Worm (Caenorhabditis elegans) whole organism, L4/young adult: ENCODE measurements around the gene F29F11.20.

ENCODE experiments used
- dao-5 ChIP-seq: sonication (generic microtip); optimal IDR thresholded peaks from 2 replicates; lab custom pipeline; 2016; ENCODE audit warnings: missing genotype, missing genetic modification characterization, moderate library complexity, missing compliant biosample characterization
- him-1 ChIP-seq: sonication (generic microtip); optimal IDR thresholded peaks from 2 replicates; lab custom pipeline; 2016; ENCODE audit warnings: missing genotype, missing genetic modification reagents, missing genetic modification characterization, missing compliant biosample characterization

ce11 chrV:10719019-10719832, 31.5 kb downstream of the F29F11.20 start:
- TF ChIP-seq him-1 = no peak
- no peak for TF ChIP-seq dao-5 (tag; lab: Kevin White, UChicago)
